Worm (Caenorhabditis elegans) whole organism, early embryonic: ENCODE measurements around the gene ZK622.4.

Experiments used
- B0310.2 ChIP-seq: sonication (generic microtip); optimal IDR thresholded peaks from 2 replicates; lab custom pipeline; 2016; ENCODE audit warnings: mild to moderate bottlenecking, missing genetic modification characterization, missing compliant biosample characterization
- F13C5.2 ChIP-seq: sonication (generic microtip); optimal IDR thresholded peaks from 2 replicates; lab custom pipeline; 2017; ENCODE audit warnings: mild to moderate bottlenecking, missing genetic modification characterization, inconsistent platforms, missing compliant biosample characterization
- aly-1 ChIP-seq: sonication (generic microtip); optimal IDR thresholded peaks from 2 replicates; lab custom pipeline; 2016; ENCODE audit warnings: missing genetic modification characterization, missing compliant biosample characterization
- ama-1 ChIP-seq: fragments of 150-350 bp; optimal IDR thresholded peaks from 2 replicates; lab custom pipeline; 2014
- ets-7 ChIP-seq: sonication (generic microtip); optimal IDR thresholded peaks from 2 replicates; lab custom pipeline; 2016; ENCODE audit warnings: missing genotype, missing genetic modification characterization, missing compliant biosample characterization
- flt-1 ChIP-seq: fragments of 200-800 bp; sonication (Bioruptor generic); IDR thresholded peaks from 2 replicates; pipeline ENCODE4 v1.3.6; 2022; ENCODE audit warnings: missing genetic modification characterization, missing compliant biosample characterization
- hmbx-1 ChIP-seq: sonication (generic microtip); optimal IDR thresholded peaks from 2 replicates; lab custom pipeline; 2016; ENCODE audit warnings: mild to moderate bottlenecking, missing genetic modification characterization, missing compliant biosample characterization
- hmg-4 ChIP-seq: fragments of 200-800 bp; sonication (Bioruptor generic); optimal IDR thresholded peaks from 2 replicates; lab custom pipeline; 2018; ENCODE audit warnings: mild to moderate bottlenecking, missing genetic modification characterization, missing compliant biosample characterization
- hnd-1 ChIP-seq: sonication (generic microtip); optimal IDR thresholded peaks from 2 replicates; lab custom pipeline; 2016; ENCODE audit warnings: missing genetic modification characterization, missing compliant biosample characterization
- scrt-1 ChIP-seq: fragments of 200-800 bp; sonication (Bioruptor generic); IDR thresholded peaks from 2 replicates; pipeline ENCODE4 v1.3.6; 2022; ENCODE audit warnings: missing genetic modification characterization, missing compliant biosample characterization
- sea-1 ChIP-seq: fragments of 200-800 bp; sonication (Bioruptor generic); conservative IDR thresholded peaks from 2 replicates; pipeline ENCODE4 v1.3.6; 2022; ENCODE audit warnings: missing genetic modification characterization, missing compliant biosample characterization
- tbx-11 ChIP-seq: fragments of 200-800 bp; sonication (Bioruptor generic); IDR thresholded peaks from 2 replicates; pipeline ENCODE4 v1.3.6; 2022; ENCODE audit warnings: missing genetic modification characterization, missing compliant biosample characterization
- tbx-37 ChIP-seq: fragments of 200-800 bp; sonication (Bioruptor generic); conservative IDR thresholded peaks from 2 replicates; pipeline ENCODE4 v1.3.6; 2022; ENCODE audit warnings: missing genetic modification reagents, missing genetic modification characterization, missing compliant biosample characterization
- tra-4 ChIP-seq: sonication (generic microtip); optimal IDR thresholded peaks from 2 replicates; lab custom pipeline; 2017; ENCODE audit warnings: missing genetic modification characterization, missing compliant biosample characterization

- TF ChIP-seq tbx-11 (GFP tag; lab: Robert Waterston, UW), result no peak
- no peak for TF ChIP-seq tbx-37 (GFP tag; lab: Robert Waterston, UW)
- TF ChIP-seq hmg-4 (GFP tag; lab: Kevin White, UChicago), result no peak
- TF ChIP-seq ets-7 (tag; lab: Kevin White, UChicago), result no peak
- TF ChIP-seq ama-1 (lab: Kevin White, UChicago), result no peak
- TF ChIP-seq sea-1 (GFP tag; lab: Robert Waterston, UW), result no peak
- no peak for TF ChIP-seq B0310.2
- TF ChIP-seq hmbx-1 (tag; lab: Kevin White, UChicago), result no peak
- TF ChIP-seq hnd-1 (tag; lab: Kevin White, UChicago), result no peak
- no peak for TF ChIP-seq flt-1 (GFP tag; lab: Robert Waterston, UW)
- no peak for TF ChIP-seq aly-1 (tag; lab: Kevin White, UChicago)
- no peak for TF ChIP-seq tra-4
- no peak for TF ChIP-seq F13C5.2
- TF ChIP-seq scrt-1 (GFP tag; lab: Robert Waterston, UW), result no peak
These were observed 43.0 kb downstream of the ZK622.4 start for ce11 chrII:5335370-5336034.
